Worm (Caenorhabditis elegans) whole organism, young adult: ENCODE data around the gene ttr-3.

Experiments used
- F55B11.4 ChIP-seq: sonication (generic microtip); optimal IDR thresholded peaks from 2 replicates; lab custom pipeline; 2016; ENCODE audit warnings: missing compliant biosample characterization, missing genetic modification characterization, borderline replicate concordance; ENCODE audit not compliant: insufficient read depth
- T26A5.8 ChIP-seq: sonication (generic microtip); optimal IDR thresholded peaks from 2 replicates; lab custom pipeline; 2016; ENCODE audit warnings: missing genetic modification characterization, missing compliant biosample characterization
- Y79H2A.3 ChIP-seq: fragments of 200-800 bp; sonication (Bioruptor generic); conservative IDR thresholded peaks from 2 replicates; pipeline ENCODE4 v1.3.6; 2022; ENCODE audit warnings: missing genetic modification reagents, missing genetic modification characterization, missing compliant biosample characterization
- ama-1 ChIP-seq, 3 experiments: fragments of 150-350 bp in 1 of 3; sonication (generic microtip) in 2 of 3; optimal IDR thresholded peaks; 2 replicates each; lab custom pipeline; 2014 to 2018; ENCODE audit warnings: missing biosample characterization in 2 of 3, missing genetic modification characterization in 2 of 3, missing genetic modification reagents in 2 of 3
- cebp-2 ChIP-seq: fragments of 200-800 bp; sonication (Bioruptor generic); IDR thresholded peaks from 2 replicates; pipeline ENCODE4 v1.3.6; 2022; ENCODE audit warnings: missing genetic modification characterization, missing compliant biosample characterization
- ceh-91 ChIP-seq: fragments of 200-800 bp; sonication (Bioruptor generic); IDR thresholded peaks from 2 replicates; pipeline ENCODE4 v1.3.6; 2022; ENCODE audit warnings: missing genetic modification reagents, missing genetic modification characterization, missing compliant biosample characterization
- chd-7 ChIP-seq: sonication (generic microtip); optimal IDR thresholded peaks from 2 replicates; lab custom pipeline; 2016; ENCODE audit warnings: mild to moderate bottlenecking, missing genetic modification characterization, moderate library complexity, missing compliant biosample characterization
- nfya-2 ChIP-seq: fragments of 200-800 bp; sonication (Bioruptor generic); IDR thresholded peaks from 2 replicates; pipeline ENCODE4 v1.3.6; 2022; ENCODE audit warnings: missing genetic modification reagents, missing genetic modification characterization, missing compliant biosample characterization
- nhr-27 ChIP-seq: fragments of 200-800 bp; sonication (Bioruptor generic); optimal IDR thresholded peaks from 2 replicates; lab custom pipeline; 2018; ENCODE audit warnings: mild to moderate bottlenecking, missing genetic modification characterization, moderate library complexity, missing compliant biosample characterization
- pha-4 ChIP-seq: fragments of 150-350 bp; sonication (generic microtip); optimal IDR thresholded peaks from 2 replicates; lab custom pipeline; 2014; ENCODE audit warnings: missing biosample characterization, missing genetic modification reagents, missing genetic modification characterization
- rec-8 ChIP-seq, 2 experiments: sonication (generic microtip); optimal IDR thresholded peaks; 2 replicates each; lab custom pipeline; 2016; ENCODE audit warnings: mild to moderate bottlenecking in 2 of 2, missing genetic modification characterization in 2 of 2, missing genetic modification reagents in 2 of 2, missing genotype in 2 of 2, missing biosample characterization in 1 of 2, missing compliant biosample characterization in 1 of 2, moderate library complexity in 1 of 2
- snpc-1.3 ChIP-seq: sonication (generic microtip); optimal IDR thresholded peaks from 2 replicates; lab custom pipeline; 2017; ENCODE audit warnings: missing genetic modification characterization, mild to moderate bottlenecking, missing compliant biosample characterization, antibody characterized with exemption, moderate library complexity, missing genotype, missing genetic modification reagents; ENCODE audit not compliant: insufficient read depth
- sptf-2 ChIP-seq: fragments of 200-800 bp; sonication (Bioruptor generic); optimal IDR thresholded peaks from 2 replicates; lab custom pipeline; 2018; ENCODE audit warnings: mild to moderate bottlenecking, missing genetic modification characterization, missing compliant biosample characterization
- ztf-18 ChIP-seq: sonication (generic microtip); optimal IDR thresholded peaks from 2 replicates; lab custom pipeline; 2016; ENCODE audit warnings: missing genotype, mild to moderate bottlenecking, missing genetic modification characterization, missing compliant biosample characterization

ce11 chrIII:9951864-9952263 is 25.3 kb upstream of the ttr-3 start, which contains the start of gene K03H1.11:
- no peak for TF ChIP-seq rec-8 (tag; optimal IDR thresholded peaks at IDR 0.05; lab: Kevin White, UChicago)
- no peak for TF ChIP-seq nhr-27 (tag; lab: Kevin White, UChicago)
- TF ChIP-seq F55B11.4 (tag; lab: Kevin White, UChicago) = no peak
- TF ChIP-seq ceh-91 (GFP tag; lab: Robert Waterston, UW) = no peak
- TF ChIP-seq sptf-2 (GFP tag; lab: Kevin White, UChicago) = no peak
- no peak for TF ChIP-seq snpc-1.3
- no peak for TF ChIP-seq ztf-18 (tag; lab: Kevin White, UChicago)
- no peak for TF ChIP-seq ama-1 (optimal IDR thresholded peaks at IDR 0.05; lab: Kevin White, UChicago)
- TF ChIP-seq ama-1 (GFP tag; optimal IDR thresholded peaks at IDR 0.05; lab: Kevin White, UChicago) = no peak
- TF ChIP-seq nfya-2 (GFP tag; lab: Robert Waterston, UW) = no peak
- TF ChIP-seq cebp-2 (GFP tag; lab: Robert Waterston, UW) = no peak
- no peak for TF ChIP-seq chd-7 (tag; lab: Kevin White, UChicago)
- TF ChIP-seq T26A5.8 (tag; lab: Kevin White, UChicago) = no peak
- no peak for TF ChIP-seq pha-4
- no peak for TF ChIP-seq Y79H2A.3 (GFP tag; lab: Robert Waterston, UW)
